Fruit fly (Drosophila melanogaster) whole organism, embryonic: Measurements from ENCODE around the gene Charon.

Experiments used
- B-H2 ChIP-seq: fragments of 200-800 bp; sonication (Bioruptor generic); optimal IDR thresholded peaks from 2 replicates; lab custom pipeline; 2018; ENCODE audit warnings: missing biosample characterization, mild to moderate bottlenecking, missing genetic modification characterization
- CG10462 ChIP-seq: fragments of 200-800 bp; sonication (Bioruptor generic); optimal IDR thresholded peaks from 2 replicates; lab custom pipeline; 2016; ENCODE audit warnings: missing biosample characterization, missing genetic modification characterization
- CG10979 ChIP-seq: fragments of 200-800 bp; sonication (Bioruptor generic); optimal IDR thresholded peaks from 2 replicates; lab custom pipeline; 2018; ENCODE audit warnings: missing biosample characterization, mild to moderate bottlenecking, missing genetic modification characterization, moderate library complexity
- CG12299 ChIP-seq: fragments of 200-800 bp; sonication (Bioruptor generic); optimal IDR thresholded peaks from 2 replicates; lab custom pipeline; 2018; ENCODE audit warnings: missing biosample characterization, mild to moderate bottlenecking, missing genetic modification characterization
- CG14014 ChIP-seq: fragments of 200-800 bp; sonication (Bioruptor generic); IDR thresholded peaks from 2 replicates; pipeline ENCODE4 v1.3.6; 2022; ENCODE audit warnings: missing biosample characterization, missing genetic modification characterization
- CG30403 ChIP-seq: fragments of 200-800 bp; sonication (Bioruptor generic); optimal IDR thresholded peaks from 3 replicates; lab custom pipeline; 2016; ENCODE audit warnings: missing biosample characterization, missing genetic modification characterization
- CG31224 ChIP-seq: fragments of 200-800 bp; sonication (Bioruptor generic); IDR thresholded peaks from 2 replicates; pipeline ENCODE4 v1.3.6; 2022; ENCODE audit warnings: missing biosample characterization, missing genetic modification characterization
- CG34422 ChIP-seq: fragments of 200-800 bp; sonication (Bioruptor generic); IDR thresholded peaks from 3 replicates; pipeline ENCODE4 v1.3.6; 2022; ENCODE audit warnings: missing biosample characterization, missing genetic modification characterization
- CG3726 ChIP-seq: fragments of 200-800 bp; sonication (Bioruptor generic); IDR thresholded peaks from 3 replicates; pipeline ENCODE4, ENCODE4 v1.3.6; 2022; ENCODE audit warnings: missing biosample characterization, missing genetic modification characterization
- CG4282 ChIP-seq: fragments of 200-800 bp; sonication (Bioruptor generic); optimal IDR thresholded peaks from 2 replicates; lab custom pipeline; 2016; ENCODE audit warnings: missing biosample characterization, missing genetic modification characterization
- CG4617 ChIP-seq: fragments of 200-800 bp; sonication (Bioruptor generic); optimal IDR thresholded peaks from 3 replicates; lab custom pipeline; 2016; ENCODE audit warnings: missing biosample characterization, missing genetic modification characterization, borderline replicate concordance
- CG4854 ChIP-seq: fragments of 200-800 bp; sonication (Bioruptor generic); optimal IDR thresholded peaks from 2 replicates; lab custom pipeline; 2016; ENCODE audit warnings: missing biosample characterization, missing genetic modification characterization, inconsistent platforms
- CG6765 ChIP-seq: fragments of 200-800 bp; sonication (Bioruptor generic); optimal IDR thresholded peaks from 3 replicates; lab custom pipeline; 2017; ENCODE audit warnings: missing biosample characterization, mild to moderate bottlenecking, missing genetic modification characterization
- CG7745 ChIP-seq: fragments of 200-800 bp; sonication (Bioruptor generic); optimal IDR thresholded peaks from 2 replicates; lab custom pipeline; 2018; ENCODE audit warnings: missing biosample characterization, mild to moderate bottlenecking, missing genetic modification characterization, moderate library complexity
- CG7786 ChIP-seq: fragments of 200-800 bp; sonication (Bioruptor generic); optimal IDR thresholded peaks from 2 replicates; lab custom pipeline; 2016; ENCODE audit warnings: missing biosample characterization, missing genetic modification characterization
- CG8290 ChIP-seq, 3 experiments: fragments of 200-800 bp; sonication (Bioruptor generic); optimal IDR thresholded peaks; 2 replicates each; lab custom pipeline; 2016 to 2019; ENCODE audit warnings: missing biosample characterization in 3 of 3, missing genetic modification characterization in 3 of 3, mild to moderate bottlenecking in 2 of 3, moderate library complexity in 1 of 3
- D19B ChIP-seq: fragments of 200-800 bp; sonication (Bioruptor generic); optimal IDR thresholded peaks from 2 replicates; lab custom pipeline; 2017; ENCODE audit warnings: missing biosample characterization, mild to moderate bottlenecking, missing genetic modification characterization
- Dp ChIP-seq: fragments of 200-800 bp; sonication (Bioruptor generic); optimal IDR thresholded peaks from 2 replicates; lab custom pipeline; 2018; ENCODE audit warnings: missing biosample characterization, mild to moderate bottlenecking, missing genetic modification characterization, moderate library complexity
- Drgx ChIP-seq: fragments of 200-800 bp; sonication (Bioruptor generic); IDR thresholded peaks from 2 replicates; pipeline ENCODE4 v1.3.6; 2022; ENCODE audit warnings: missing biosample characterization, missing genetic modification characterization
- Ets97D ChIP-seq: fragments of 200-800 bp; sonication (Bioruptor generic); optimal IDR thresholded peaks from 3 replicates; lab custom pipeline; 2016; ENCODE audit warnings: missing biosample characterization, missing genetic modification characterization
- GATAe ChIP-seq: fragments of 200-800 bp; sonication (Bioruptor generic); conservative IDR thresholded peaks from 2 replicates; pipeline ENCODE4 v1.3.6; 2022; ENCODE audit warnings: missing biosample characterization, missing genetic modification characterization
- Lhr ChIP-seq: fragments of 200-800 bp; sonication (Bioruptor generic); optimal IDR thresholded peaks from 3 replicates; lab custom pipeline; 2017; ENCODE audit warnings: mild to moderate bottlenecking, missing biosample characterization, missing genetic modification reagents, missing genetic modification characterization
- MBD-R2 ChIP-seq: fragments of 200-800 bp; sonication (Bioruptor generic); IDR thresholded peaks from 2 replicates; pipeline ENCODE4 v1.3.6; 2022; ENCODE audit warnings: missing biosample characterization, missing genetic modification characterization
- Optix ChIP-seq: fragments of 200-800 bp; sonication (Bioruptor generic); IDR thresholded peaks from 3 replicates; pipeline ENCODE4 v1.3.6; 2022; ENCODE audit warnings: missing biosample characterization, missing genetic modification characterization
- Poxn ChIP-seq: fragments of 200-800 bp; sonication (Bioruptor generic); IDR thresholded peaks from 2 replicates; pipeline ENCODE4 v1.3.6; 2022; ENCODE audit warnings: missing biosample characterization, missing genetic modification characterization
- Ptx1 ChIP-seq: fragments of 200-800 bp; sonication (Bioruptor generic); IDR thresholded peaks from 2 replicates; pipeline ENCODE4 v1.3.6; 2022; ENCODE audit warnings: missing biosample characterization, missing genetic modification characterization
- abd-A ChIP-seq: fragments of 200-800 bp; sonication (Bioruptor generic); optimal IDR thresholded peaks from 3 replicates; lab custom pipeline; 2019; ENCODE audit warnings: missing biosample characterization, mild to moderate bottlenecking, missing genetic modification characterization, moderate library complexity
- bab2 ChIP-seq: fragments of 200-800 bp; sonication (Bioruptor generic); optimal IDR thresholded peaks from 2 replicates; lab custom pipeline; 2016; ENCODE audit warnings: missing biosample characterization, missing genetic modification characterization
- chn ChIP-seq: fragments of 200-800 bp; sonication (Bioruptor generic); optimal IDR thresholded peaks from 2 replicates; lab custom pipeline; 2016; ENCODE audit warnings: missing biosample characterization, missing genetic modification characterization
- gcm ChIP-seq: fragments of 200-800 bp; sonication (Bioruptor generic); optimal IDR thresholded peaks from 2 replicates; lab custom pipeline; 2019; ENCODE audit warnings: missing biosample characterization, mild to moderate bottlenecking, missing genetic modification characterization, moderate library complexity
- klu ChIP-seq: fragments of 200-800 bp; sonication (Bioruptor generic); IDR thresholded peaks from 2 replicates; pipeline ENCODE4 v1.3.6; 2022; ENCODE audit warnings: missing biosample characterization, missing genetic modification characterization
- onecut ChIP-seq: fragments of 200-800 bp; sonication (Bioruptor generic); IDR thresholded peaks from 2 replicates; pipeline ENCODE4 v1.3.6; 2022; ENCODE audit warnings: missing biosample characterization, missing genetic modification characterization
- pho ChIP-seq: fragments of 200-800 bp; sonication (Bioruptor generic); optimal IDR thresholded peaks from 2 replicates; lab custom pipeline; 2016; ENCODE audit warnings: missing biosample characterization, missing genetic modification characterization
- pzg ChIP-seq: fragments of 200-800 bp; sonication (Bioruptor generic); optimal IDR thresholded peaks from 3 replicates; lab custom pipeline; 2018; ENCODE audit warnings: missing biosample characterization, mild to moderate bottlenecking, missing genetic modification characterization, moderate library complexity
- slou ChIP-seq: fragments of 200-800 bp; sonication (Bioruptor generic); optimal IDR thresholded peaks from 3 replicates; lab custom pipeline; 2016; ENCODE audit warnings: missing biosample characterization, missing genetic modification characterization
- sna ChIP-seq: fragments of 200-800 bp; sonication (Bioruptor generic); IDR thresholded peaks from 2 replicates; pipeline ENCODE4 v1.3.6; 2022; ENCODE audit warnings: missing biosample characterization, missing genetic modification characterization; ENCODE audit not compliant: partially characterized antibody
- stwl ChIP-seq: fragments of 200-800 bp; sonication (Bioruptor generic); optimal IDR thresholded peaks from 3 replicates; lab custom pipeline; 2018; ENCODE audit warnings: missing biosample characterization, mild to moderate bottlenecking, missing genetic modification characterization, moderate library complexity
- tap ChIP-seq: fragments of 200-800 bp; optimal IDR thresholded peaks from 3 replicates; lab custom pipeline; 2019; ENCODE audit warnings: missing biosample characterization, mild to moderate bottlenecking, missing genetic modification characterization, moderate library complexity
- zf30C ChIP-seq: fragments of 200-800 bp; sonication (Bioruptor generic); optimal IDR thresholded peaks from 3 replicates; lab custom pipeline; 2018; ENCODE audit warnings: missing biosample characterization, mild to moderate bottlenecking, missing genetic modification characterization

Gene Charon

DNA sequence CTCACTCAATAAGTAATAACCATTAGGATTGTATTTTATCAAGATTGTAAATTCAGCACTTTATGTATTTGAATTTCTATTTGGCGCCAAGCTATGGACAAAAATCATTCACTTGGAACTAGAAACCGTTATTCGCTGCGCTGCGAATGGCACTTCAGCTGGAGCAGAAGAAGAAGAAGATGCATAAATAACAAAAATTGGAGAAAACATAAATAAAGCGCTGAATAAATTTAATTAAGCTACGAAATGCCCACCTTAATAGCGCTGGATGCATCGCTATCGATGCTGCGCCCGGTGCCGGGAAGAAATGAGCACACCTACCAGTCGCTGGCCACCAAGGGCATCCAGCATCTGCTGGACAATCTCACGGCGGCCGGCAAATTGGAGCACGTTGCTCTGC is 8.3 kb downstream of the Charon start, which contains the start of gene IntS14 (continued):
- no peak for TF ChIP-seq Optix (GFP tag; lab: Robert Waterston, UW)
- peak; percentile 3 for TF ChIP-seq CG10462 (GFP tag; lab: Kevin White, UChicago)
- TF ChIP-seq stwl (tag; lab: Kevin White, UChicago) = peak; percentile 17
- TF ChIP-seq sna (GFP tag; lab: Robert Waterston, UW) = no peak
- no peak for TF ChIP-seq tap (tag; lab: Kevin White, UChicago)
- TF ChIP-seq CG7786 = no peak
- TF ChIP-seq D19B (GFP tag; lab: Kevin White, UChicago) = no peak
- no peak for TF ChIP-seq chn (GFP tag; lab: Kevin White, UChicago)
- no peak for TF ChIP-seq CG6765 (GFP tag; lab: Kevin White, UChicago)
- no peak for TF ChIP-seq Lhr (GFP tag; lab: Kevin White, UChicago)
- TF ChIP-seq abd-A (tag; lab: Kevin White, UChicago) = no peak
- peak; percentile 54 for TF ChIP-seq CG4617 (GFP tag; lab: Kevin White, UChicago)
- no peak for TF ChIP-seq Drgx (GFP tag; lab: Robert Waterston, UW)
- TF ChIP-seq Poxn (GFP tag; lab: Robert Waterston, UW) = no peak
- no peak for TF ChIP-seq CG8290 (GFP tag; optimal IDR thresholded peaks at IDR 0.05; lab: Kevin White, UChicago)
- TF ChIP-seq CG8290 (tag; optimal IDR thresholded peaks at IDR 0.05; lab: Kevin White, UChicago) = no peak
- no peak for TF ChIP-seq CG12299 (tag; lab: Kevin White, UChicago)
- TF ChIP-seq CG31224 (GFP tag; lab: Robert Waterston, UW) = no peak
- peak; percentile 92 for TF ChIP-seq Dp (GFP tag; lab: Kevin White, UChicago)
- no peak for TF ChIP-seq zf30C
- TF ChIP-seq CG3726 (GFP tag; lab: Robert Waterston, UW) = no peak
- TF ChIP-seq CG4282 = no peak
- no peak for TF ChIP-seq CG7745 (tag; lab: Kevin White, UChicago)
- no peak for TF ChIP-seq CG4854 (GFP tag; lab: Kevin White, UChicago)
- TF ChIP-seq CG30403 (GFP tag; lab: Kevin White, UChicago) = no peak
- TF ChIP-seq onecut (GFP tag; lab: Robert Waterston, UW) = no peak
- TF ChIP-seq CG34422 = peak; percentile 62; the same call in 1 of the 3 replicates
- no peak for TF ChIP-seq Ptx1 (GFP tag; lab: Robert Waterston, UW)
- TF ChIP-seq GATAe (GFP tag; lab: Robert Waterston, UW) = no peak
- TF ChIP-seq slou = no peak
- TF ChIP-seq klu = no peak
- TF ChIP-seq Ets97D = peak; percentile 17
- peak; percentile 89 for TF ChIP-seq MBD-R2 (GFP tag; lab: Robert Waterston, UW)
- TF ChIP-seq CG14014 = no peak
- TF ChIP-seq pho = no peak
- peak; percentile 68 for TF ChIP-seq pzg (GFP tag; lab: Kevin White, UChicago)
- TF ChIP-seq B-H2 (GFP tag; lab: Kevin White, UChicago) = no peak
- TF ChIP-seq, all 482 proteins: peak for 33

DNA sequence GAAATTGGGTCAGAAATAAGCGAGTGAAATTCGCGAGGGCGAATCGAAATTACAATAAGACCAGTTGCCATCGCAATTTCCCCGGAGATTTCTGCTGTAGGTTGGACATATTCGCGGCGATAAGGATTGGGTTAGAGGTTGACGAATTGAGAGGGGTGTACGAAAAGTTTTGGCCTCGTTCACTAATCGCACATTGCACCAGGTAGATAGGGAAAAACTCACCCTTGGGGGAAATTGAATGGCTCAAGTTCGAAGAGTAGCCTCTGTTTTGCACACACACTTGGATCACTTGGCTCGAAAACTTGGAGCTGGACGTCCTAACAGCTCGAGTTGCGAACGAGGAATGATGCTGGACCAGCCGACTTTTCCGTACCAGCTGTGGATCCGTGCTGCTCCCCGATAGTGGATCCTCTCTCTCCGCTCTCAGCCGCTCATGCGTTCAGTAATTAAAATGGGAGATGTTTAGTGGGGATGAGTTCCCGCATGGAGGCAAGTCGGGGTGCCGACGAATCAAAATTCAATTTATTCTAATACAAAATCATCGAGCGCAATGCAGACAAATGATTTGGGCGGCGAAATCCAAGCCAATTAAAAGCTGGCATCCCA is 9.0 kb downstream of the Charon start, which contains the start of gene CG5080:
TSS of gene CG5080 (minus strand) at position 349 of the 606 bp plus-strand sequence.
- TF ChIP-seq bab2 (GFP tag; lab: Kevin White, UChicago) (no peak), Dp (GFP tag; lab: Kevin White, UChicago) (no peak), CG10979 (tag; lab: Kevin White, UChicago) (no peak), gcm (peak; percentile 10)
